Fruit fly (Drosophila melanogaster): Measurements from ENCODE around the gene Sk2.

Sk2 gene

DNA sequence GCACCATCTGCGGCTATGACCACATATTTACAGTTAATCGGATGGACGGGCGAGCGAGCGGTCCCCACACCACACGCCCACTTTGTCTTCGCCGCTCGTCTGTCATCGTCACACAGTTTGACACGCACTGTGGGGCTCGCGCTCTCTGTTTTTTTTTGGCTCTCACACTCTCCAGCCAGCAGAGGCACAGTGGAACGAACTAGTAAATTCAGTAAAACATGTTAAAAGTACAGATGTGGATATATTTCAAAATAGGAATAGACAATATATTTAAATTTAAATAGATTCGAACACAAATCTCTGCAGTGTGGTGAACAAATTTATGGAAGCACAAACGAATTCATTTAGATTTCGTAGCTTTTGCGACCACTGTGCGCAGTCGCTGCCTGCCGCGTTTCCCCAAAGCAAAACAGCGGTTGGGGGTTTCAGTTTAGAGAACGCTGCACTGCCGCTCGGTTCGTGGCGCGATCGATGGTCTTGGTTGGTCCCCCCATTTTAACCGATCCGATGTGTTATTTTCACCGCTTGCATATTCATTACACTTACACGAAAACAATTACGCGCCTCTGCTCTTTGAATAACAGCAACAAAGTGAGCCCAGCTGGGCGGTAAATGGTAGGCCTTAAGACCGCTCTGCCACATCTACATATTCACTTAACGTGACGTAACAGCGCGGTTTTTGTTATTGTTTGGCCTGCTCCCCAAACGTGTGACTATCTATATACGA, 34.4 kb downstream of the Sk2 start (continued):
- TF ChIP-seq ss (GFP tag; optimal IDR thresholded peaks at IDR 0.05) = peak; percentile 96
- peak; percentile 98 for TF ChIP-seq Hr39 (GFP tag; optimal IDR thresholded peaks at IDR 0.05)
- peak; percentile 99 for TF ChIP-seq achi (GFP tag; optimal IDR thresholded peaks at IDR 0.05)
- TF ChIP-seq fd59A (GFP tag; optimal IDR thresholded peaks at IDR 0.05) = peak; percentile 95
- peak; percentile 98 for TF ChIP-seq Lpt (GFP tag; optimal IDR thresholded peaks at IDR 0.05)
- peak; percentile 99 for TF ChIP-seq svp (GFP tag)
- TF ChIP-seq fkh (GFP tag; optimal IDR thresholded peaks at IDR 0.05) = peak; percentile 88
- peak; percentile 95 for TF ChIP-seq CG6808 (GFP tag; optimal IDR thresholded peaks at IDR 0.05)
- TF ChIP-seq CG9139 (GFP tag; optimal IDR thresholded peaks at IDR 0.05) = peak; percentile 92
- TF ChIP-seq CG10631 (GFP tag; optimal IDR thresholded peaks at IDR 0.05) = peak; percentile 98
- TF ChIP-seq CG31627 (GFP tag; optimal IDR thresholded peaks at IDR 0.05) = peak; percentile 98
- TF ChIP-seq CG6854 (GFP tag; optimal IDR thresholded peaks at IDR 0.05) = peak; percentile 99
- TF ChIP-seq esn (GFP tag; optimal IDR thresholded peaks at IDR 0.05) = peak; percentile 99
- TF ChIP-seq CG11902 (GFP tag; optimal IDR thresholded peaks at IDR 0.05) = peak; percentile 96
- TF ChIP-seq Sox14 (GFP tag; optimal IDR thresholded peaks at IDR 0.05) = peak; percentile 99
- peak; percentile 98 for TF ChIP-seq CG4318 (GFP tag; optimal IDR thresholded peaks at IDR 0.05)
- peak; percentile 99 for TF ChIP-seq OdsH (GFP tag; optimal IDR thresholded peaks at IDR 0.05)
- TF ChIP-seq CG11294 (GFP tag; IDR thresholded peaks at IDR 0.05) = peak; percentile 97
- peak; percentile 96 for TF ChIP-seq fd85E (GFP tag; optimal IDR thresholded peaks at IDR 0.05)

dm6 chr3L:3081966-3082516, 35.2 kb downstream of the Sk2 start:
- TF ChIP-seq fkh (GFP tag; optimal IDR thresholded peaks at IDR 0.05) (peak; percentile 49), CG1621 (tag; optimal IDR thresholded peaks at IDR 0.05) (no peak), Blimp-1 (GFP tag; optimal IDR thresholded peaks at IDR 0.05) (no peak), svp (GFP tag) (peak; percentile 77), CG15336 (GFP tag; IDR thresholded peaks at IDR 0.05) (no peak)

- no peak for TF ChIP-seq esn (GFP tag; optimal IDR thresholded peaks at IDR 0.05)
- no peak for TF ChIP-seq svp (GFP tag)
- no peak for TF ChIP-seq Gug (GFP tag; IDR thresholded peaks at IDR 0.05)
- TF ChIP-seq CG34406 (GFP tag; optimal IDR thresholded peaks at IDR 0.05) = no peak
- TF ChIP-seq vri (GFP tag; optimal IDR thresholded peaks at IDR 0.05) = peak; percentile 48
- no peak for TF ChIP-seq Eip93F (GFP tag; optimal IDR thresholded peaks at IDR 0.05)
- no peak for TF ChIP-seq OdsH (GFP tag; optimal IDR thresholded peaks at IDR 0.05)
- peak; percentile 92 for TF ChIP-seq fkh (GFP tag; optimal IDR thresholded peaks at IDR 0.05)
- no peak for TF ChIP-seq CG15336 (GFP tag; IDR thresholded peaks at IDR 0.05)
Observed at dm6 chr3L:3083329-3084083, 36.6 kb downstream of the Sk2 start.

- TF ChIP-seq fd59A (GFP tag; optimal IDR thresholded peaks at IDR 0.05) (no peak), fkh (GFP tag; optimal IDR thresholded peaks at IDR 0.05) (no peak), Lpt (GFP tag; optimal IDR thresholded peaks at IDR 0.05) (no peak), dac (GFP tag; optimal IDR thresholded peaks at IDR 0.05) (no peak), Hr38 (GFP tag; optimal IDR thresholded peaks at IDR 0.05) (no peak), Eip78C (GFP tag) (no peak), Blimp-1 (GFP tag; optimal IDR thresholded peaks at IDR 0.05) (no peak), CG4318 (GFP tag; optimal IDR thresholded peaks at IDR 0.05) (no peak), Eip93F (GFP tag; optimal IDR thresholded peaks at IDR 0.05) (no peak), CG11902 (GFP tag; optimal IDR thresholded peaks at IDR 0.05) (no peak), acj6 (GFP tag; optimal IDR thresholded peaks at IDR 0.05) (no peak)
Observed at dm6 chr3L:3089012-3089411, 42.1 kb downstream of the Sk2 start.
